Worm (Caenorhabditis elegans): ENCODE data around the gene srx-19.

DNA sequence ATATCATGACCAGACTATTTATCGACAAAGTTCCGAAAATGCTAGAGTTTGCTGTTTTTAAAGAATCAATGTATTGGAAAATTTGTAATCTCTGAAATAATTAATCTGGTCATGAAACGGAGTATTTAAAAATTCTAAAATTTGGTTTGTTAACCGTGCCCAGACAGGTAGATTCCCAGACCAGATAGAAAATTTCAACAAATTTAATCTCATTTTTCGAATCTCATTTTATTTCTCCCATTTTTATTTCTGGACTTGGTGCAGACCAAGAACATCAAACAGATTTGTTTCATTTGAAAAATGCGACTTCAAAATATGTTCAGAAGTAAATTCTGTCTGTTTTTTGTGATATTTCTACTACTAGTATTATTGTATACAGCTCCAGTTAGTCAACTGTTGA lies 50.0 kb downstream of the srx-19 start, which contains the start of gene T22D1.1:
- no peak for TF ChIP-seq elt-3 (tag; optimal IDR thresholded peaks at IDR 0.05)
- TF ChIP-seq snpc-4 (tag; optimal IDR thresholded peaks at IDR 0.05) = no peak
- TF ChIP-seq blmp-1 (tag; optimal IDR thresholded peaks at IDR 0.05) = no peak
- TF ChIP-seq nhr-76 (tag; optimal IDR thresholded peaks at IDR 0.05) = no peak
- no peak for TF ChIP-seq lsy-2 (tag; optimal IDR thresholded peaks at IDR 0.05)

Data from whole organism, mixed stage, embryonic.